Fruit fly (Drosophila melanogaster) whole organism, pupa: ENCODE results near the gene PIP82.

Experiments used
- CG10348 ChIP-seq: fragments of 200-800 bp; sonication (Bioruptor generic); IDR thresholded peaks from 2 replicates; pipeline ENCODE4 v1.3.6; 2022; ENCODE audit warnings: missing biosample characterization, missing genetic modification characterization
- CG12605 ChIP-seq: fragments of 200-800 bp; sonication (Bioruptor generic); IDR thresholded peaks from 2 replicates; pipeline ENCODE4 v1.3.6; 2022; ENCODE audit warnings: missing biosample characterization, missing genetic modification characterization
- CG13204 ChIP-seq: fragments of 200-800 bp; sonication (Bioruptor generic); optimal IDR thresholded peaks from 2 replicates; lab custom pipeline; 2018; ENCODE audit warnings: missing biosample characterization, mild to moderate bottlenecking, missing genetic modification characterization, moderate library complexity
- CG14655 ChIP-seq: fragments of 200-800 bp; sonication (Bioruptor generic); optimal IDR thresholded peaks from 3 replicates; lab custom pipeline; 2017; ENCODE audit warnings: mild to moderate bottlenecking, missing biosample characterization, missing genetic modification reagents, missing genetic modification characterization
- CG15710 ChIP-seq: fragments of 200-800 bp; sonication (Bioruptor generic); optimal IDR thresholded peaks from 2 replicates; lab custom pipeline; 2018; ENCODE audit warnings: missing biosample characterization, mild to moderate bottlenecking, missing genetic modification characterization, moderate library complexity
- CG17806 ChIP-seq: fragments of 200-800 bp; sonication (Bioruptor generic); optimal IDR thresholded peaks from 2 replicates; lab custom pipeline; 2018; ENCODE audit warnings: missing biosample characterization, mild to moderate bottlenecking, missing genetic modification characterization, moderate library complexity
- CG32121 ChIP-seq: fragments of 200-800 bp; sonication (Bioruptor generic); IDR thresholded peaks from 2 replicates; pipeline ENCODE4 v1.3.6; 2022; ENCODE audit warnings: missing biosample characterization, missing genetic modification characterization
- CG34367 ChIP-seq: fragments of 200-800 bp; sonication (Bioruptor generic); optimal IDR thresholded peaks from 2 replicates; lab custom pipeline; 2018; ENCODE audit warnings: missing biosample characterization, mild to moderate bottlenecking, missing genetic modification characterization
- CG4496 ChIP-seq: fragments of 200-800 bp; sonication (Bioruptor generic); IDR thresholded peaks from 3 replicates; pipeline ENCODE4 v1.3.6; 2022; ENCODE audit warnings: missing biosample characterization, missing genetic modification characterization
- CG8159 ChIP-seq: fragments of 200-800 bp; sonication (Bioruptor generic); optimal IDR thresholded peaks from 3 replicates; lab custom pipeline; 2018; ENCODE audit warnings: missing biosample characterization, mild to moderate bottlenecking, missing genetic modification characterization, moderate library complexity
- CG8301 ChIP-seq: fragments of 200-800 bp; sonication (Bioruptor generic); optimal IDR thresholded peaks from 2 replicates; lab custom pipeline; 2018; ENCODE audit warnings: missing biosample characterization, mild to moderate bottlenecking, missing genetic modification characterization
- CG9948 ChIP-seq: fragments of 200-800 bp; sonication (Bioruptor generic); optimal IDR thresholded peaks from 2 replicates; lab custom pipeline; 2018; ENCODE audit warnings: missing biosample characterization, mild to moderate bottlenecking, missing genetic modification characterization, moderate library complexity
- D1 ChIP-seq: fragments of 200-800 bp; sonication (Bioruptor generic); optimal IDR thresholded peaks from 2 replicates; lab custom pipeline; 2018; ENCODE audit warnings: missing biosample characterization, mild to moderate bottlenecking, missing genetic modification characterization, moderate library complexity
- EcR ChIP-seq: fragments of 200-800 bp; sonication (Bioruptor generic); optimal IDR thresholded peaks from 3 replicates; lab custom pipeline; 2019; ENCODE audit warnings: missing biosample characterization, missing genetic modification characterization, mild to moderate bottlenecking, moderate library complexity, missing genetic modification reagents
- Ets98B ChIP-seq: fragments of 200-800 bp; sonication (Bioruptor generic); IDR thresholded peaks from 2 replicates; pipeline ENCODE4 v1.3.6; 2022; ENCODE audit warnings: missing biosample characterization, missing genetic modification characterization
- Pif1A ChIP-seq: fragments of 200-800 bp; sonication (Bioruptor generic); optimal IDR thresholded peaks from 3 replicates; lab custom pipeline; 2016; ENCODE audit warnings: missing biosample characterization, missing genetic modification characterization
- Pif1B ChIP-seq: fragments of 200-800 bp; sonication (Bioruptor generic); optimal IDR thresholded peaks from 3 replicates; lab custom pipeline; 2016; ENCODE audit warnings: missing biosample characterization, missing genetic modification characterization
- Snoo ChIP-seq: fragments of 200-800 bp; sonication (Bioruptor generic); optimal IDR thresholded peaks from 3 replicates; lab custom pipeline; 2017; ENCODE audit warnings: missing biosample characterization, mild to moderate bottlenecking, missing genetic modification characterization, inconsistent platforms
- fd96Ca ChIP-seq: fragments of 200-800 bp; sonication (Bioruptor generic); IDR thresholded peaks from 3 replicates; pipeline ENCODE4 v1.3.6; 2022; ENCODE audit warnings: missing biosample characterization, missing genetic modification characterization
- gl ChIP-seq: fragments of 200-800 bp; sonication (Bioruptor generic); optimal IDR thresholded peaks from 2 replicates; lab custom pipeline; 2018; ENCODE audit warnings: missing biosample characterization, mild to moderate bottlenecking, missing genetic modification characterization
- rn ChIP-seq: fragments of 200-800 bp; sonication (Bioruptor generic); IDR thresholded peaks from 2 replicates; pipeline ENCODE4 v1.3.6; 2022; ENCODE audit warnings: missing biosample characterization, missing genetic modification characterization

PIP82 gene

DNA sequence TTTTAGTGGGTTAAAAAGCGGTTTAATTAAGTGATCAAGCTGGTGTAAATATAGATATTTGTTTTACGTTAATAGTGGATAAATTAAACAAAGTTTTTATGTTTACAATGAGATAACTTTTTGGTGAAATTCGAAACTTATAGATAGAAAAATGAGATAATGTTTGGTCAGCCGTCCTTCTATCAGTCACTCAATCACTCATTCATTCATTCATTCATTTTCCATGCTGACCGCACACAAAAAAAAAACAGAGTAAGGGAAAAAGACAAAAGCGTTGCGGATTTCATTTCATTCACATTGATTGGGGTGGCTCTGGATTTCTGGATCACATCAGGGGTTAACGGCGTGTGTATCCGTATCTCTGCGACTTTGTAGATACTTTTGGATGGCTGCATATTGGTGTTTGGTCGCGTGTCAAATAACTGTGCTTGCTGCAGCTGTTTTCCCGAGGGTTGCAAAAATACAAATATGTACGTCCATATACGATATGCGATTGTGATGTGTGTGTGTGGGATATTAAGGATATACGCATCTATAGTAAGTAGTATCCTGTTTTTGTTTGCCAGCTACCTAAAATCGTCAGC is 5.8 kb downstream of the PIP82 start:
- TF ChIP-seq gl (tag; lab: Kevin White, UChicago), result no peak
- no peak for TF ChIP-seq CG10348
- TF ChIP-seq CG12605 (GFP tag; lab: Robert Waterston, UW), result no peak
- TF ChIP-seq CG8301, result no peak
- no peak for TF ChIP-seq CG32121 (GFP tag; lab: Robert Waterston, UW)
- TF ChIP-seq, all 21 proteins: peak for 0

DNA sequence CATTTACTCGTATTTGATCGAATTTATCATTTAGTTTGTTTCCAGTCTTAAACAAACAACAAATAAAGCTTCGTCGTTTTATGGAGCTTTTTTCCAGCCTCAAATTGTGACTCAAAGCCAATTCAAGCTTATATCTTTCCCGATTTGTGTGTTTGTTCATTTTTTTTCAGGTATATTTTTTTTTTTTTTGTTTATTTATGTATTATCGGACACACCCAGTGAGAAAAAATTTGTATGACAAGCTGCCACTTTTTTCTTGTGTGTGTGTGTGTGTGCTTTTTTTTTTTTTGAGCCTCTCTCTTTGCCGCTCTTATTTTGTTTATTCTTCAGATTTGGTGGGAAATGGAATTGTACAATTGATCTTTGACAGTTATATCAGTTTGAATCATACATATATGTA is 7.0 kb downstream of the PIP82 start:
- TF ChIP-seq CG4496 (GFP tag; lab: Robert Waterston, UW), result no peak
- TF ChIP-seq CG14655 (GFP tag; lab: Kevin White, UChicago), result no peak
- no peak for TF ChIP-seq CG15710
- TF ChIP-seq Pif1A, result peak; percentile 8
- no peak for TF ChIP-seq CG8159 (tag; lab: Kevin White, UChicago)
- TF ChIP-seq CG32121 (GFP tag; lab: Robert Waterston, UW), result peak; percentile 30; the same call in 1 of the 2 replicates
- TF ChIP-seq fd96Ca (GFP tag; lab: Robert Waterston, UW), result no peak

DNA sequence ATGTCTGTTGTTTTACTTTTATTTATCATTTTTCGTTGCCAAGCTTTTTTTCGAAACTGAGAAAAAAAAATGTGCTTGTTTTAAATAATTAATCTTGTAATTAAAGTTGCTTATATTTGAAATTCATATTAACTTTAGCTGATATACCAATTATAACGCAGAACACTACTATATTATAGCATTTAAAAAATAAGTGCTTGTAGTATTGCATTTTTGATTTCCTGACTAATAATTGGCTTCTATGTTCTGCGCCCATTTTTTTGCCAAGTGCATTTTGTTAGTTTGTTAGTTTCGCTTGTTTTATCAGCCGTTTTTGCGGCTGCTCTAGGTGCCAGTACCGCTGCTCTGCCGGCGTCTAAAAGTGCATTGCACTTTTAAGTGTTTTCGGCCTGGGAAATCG is 8.0 kb downstream of the PIP82 start:
- TF ChIP-seq rn (GFP tag; lab: Robert Waterston, UW) (no peak), CG8301 (peak; percentile 50), CG32121 (GFP tag; lab: Robert Waterston, UW) (peak; percentile 64), CG12605 (GFP tag; lab: Robert Waterston, UW) (no peak), CG4496 (GFP tag; lab: Robert Waterston, UW) (peak; percentile 52; the same call in 2 of the 3 replicates), CG10348 (no peak), CG14655 (GFP tag; lab: Kevin White, UChicago) (peak; percentile 55), Ets98B (peak; percentile 26; the same call in 1 of the 2 replicates), Snoo (tag; lab: Kevin White, UChicago) (no peak), CG17806 (tag; lab: Kevin White, UChicago) (no peak)

DNA sequence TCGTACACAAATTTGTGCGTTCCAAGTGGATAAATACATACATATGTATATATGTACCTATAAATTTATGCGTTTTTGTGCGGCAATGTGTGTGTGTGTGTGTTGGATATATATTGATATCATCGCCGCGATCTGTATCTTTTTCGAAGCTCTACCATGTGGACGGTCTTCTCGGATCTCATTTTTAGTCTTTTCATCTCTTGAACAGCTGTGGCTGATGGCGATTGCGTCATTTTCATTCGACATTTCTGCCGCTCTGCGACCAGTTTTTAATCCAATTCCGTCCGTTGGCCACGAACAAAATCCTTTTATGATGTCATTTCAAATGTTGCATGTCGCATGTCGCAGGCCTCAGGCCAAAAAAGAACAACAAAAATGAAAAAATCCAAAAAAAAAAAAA is 9.0 kb downstream of the PIP82 start:
- no peak for TF ChIP-seq CG14655 (GFP tag; lab: Kevin White, UChicago)
- no peak for TF ChIP-seq D1
- no peak for TF ChIP-seq Pif1A
- TF ChIP-seq CG15710, result no peak
- no peak for TF ChIP-seq gl (tag; lab: Kevin White, UChicago)
- TF ChIP-seq CG13204 (GFP tag; lab: Kevin White, UChicago), result no peak
- TF ChIP-seq CG8159 (tag; lab: Kevin White, UChicago), result no peak
- no peak for TF ChIP-seq CG34367
- no peak for TF ChIP-seq CG10348
- TF ChIP-seq CG8301, result no peak
- no peak for TF ChIP-seq EcR (GFP tag; lab: Kevin White, UChicago)
- no peak for TF ChIP-seq CG17806 (tag; lab: Kevin White, UChicago)
- no peak for TF ChIP-seq CG4496 (GFP tag; lab: Robert Waterston, UW)
- TF ChIP-seq fd96Ca (GFP tag; lab: Robert Waterston, UW), result no peak
- no peak for TF ChIP-seq CG12605 (GFP tag; lab: Robert Waterston, UW)
- no peak for TF ChIP-seq Snoo (tag; lab: Kevin White, UChicago)
- no peak for TF ChIP-seq CG9948
- no peak for TF ChIP-seq Pif1B
- TF ChIP-seq Ets98B, result no peak

DNA sequence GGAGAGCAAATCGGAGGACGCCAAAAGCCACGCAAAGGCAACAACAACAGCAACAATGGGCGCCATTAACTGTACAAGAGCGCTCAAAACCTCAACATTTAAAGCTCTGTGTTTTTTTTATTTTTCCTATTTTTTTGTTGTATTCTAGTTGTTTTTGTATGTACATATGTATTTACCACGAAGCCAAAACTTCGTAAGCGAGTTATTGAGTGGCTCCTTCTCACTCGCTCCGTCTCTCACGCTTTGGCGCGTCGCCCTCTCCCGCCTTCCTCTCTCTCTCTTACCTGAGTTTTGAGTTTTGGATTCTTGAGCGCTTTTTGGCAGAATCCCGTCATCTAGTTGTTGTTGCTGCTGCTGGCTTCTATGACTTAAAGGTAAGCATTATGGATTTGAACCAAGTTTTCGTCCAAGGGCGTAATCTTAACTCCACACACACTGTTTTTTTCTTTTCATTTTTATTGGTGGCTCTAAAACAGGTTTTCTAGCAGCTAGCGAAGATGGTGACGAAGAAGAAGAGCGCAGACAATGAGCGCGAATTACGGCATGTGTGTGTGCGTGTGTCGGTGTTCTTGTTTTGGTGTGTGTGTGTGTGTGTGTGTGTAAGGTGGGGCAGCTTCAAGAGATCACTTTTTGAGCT is 11.4 kb downstream of the PIP82 start:
- TF ChIP-seq CG9948, result no peak
- no peak for TF ChIP-seq CG32121 (GFP tag; lab: Robert Waterston, UW)
- no peak for TF ChIP-seq CG10348
- TF ChIP-seq CG12605 (GFP tag; lab: Robert Waterston, UW), result peak; percentile 5; the same call in 1 of the 2 replicates
- TF ChIP-seq EcR (GFP tag; lab: Kevin White, UChicago), result peak; percentile 16
- TF ChIP-seq fd96Ca (GFP tag; lab: Robert Waterston, UW), result no peak
- peak; percentile 16 for TF ChIP-seq CG15710
- TF ChIP-seq rn (GFP tag; lab: Robert Waterston, UW), result no peak
- peak; percentile 48; the same call in 2 of the 3 replicates for TF ChIP-seq CG4496 (GFP tag; lab: Robert Waterston, UW)
- peak; percentile 14 for TF ChIP-seq CG8159 (tag; lab: Kevin White, UChicago)
- TF ChIP-seq CG34367, result peak; percentile 17
- no peak for TF ChIP-seq Pif1A
- no peak for TF ChIP-seq CG14655 (GFP tag; lab: Kevin White, UChicago)
- no peak for TF ChIP-seq CG8301
- TF ChIP-seq gl (tag; lab: Kevin White, UChicago), result peak; percentile 19
- TF ChIP-seq CG13204 (GFP tag; lab: Kevin White, UChicago), result no peak
- TF ChIP-seq Ets98B, result no peak; the same call in 1 of the 2 replicates
- TF ChIP-seq CG17806 (tag; lab: Kevin White, UChicago), result no peak
- TF ChIP-seq Pif1B, result no peak
- no peak for TF ChIP-seq D1
- TF ChIP-seq Snoo (tag; lab: Kevin White, UChicago), result no peak
